Worm (Caenorhabditis elegans): Measurements from ENCODE around the gene fbxa-82.

DNA sequence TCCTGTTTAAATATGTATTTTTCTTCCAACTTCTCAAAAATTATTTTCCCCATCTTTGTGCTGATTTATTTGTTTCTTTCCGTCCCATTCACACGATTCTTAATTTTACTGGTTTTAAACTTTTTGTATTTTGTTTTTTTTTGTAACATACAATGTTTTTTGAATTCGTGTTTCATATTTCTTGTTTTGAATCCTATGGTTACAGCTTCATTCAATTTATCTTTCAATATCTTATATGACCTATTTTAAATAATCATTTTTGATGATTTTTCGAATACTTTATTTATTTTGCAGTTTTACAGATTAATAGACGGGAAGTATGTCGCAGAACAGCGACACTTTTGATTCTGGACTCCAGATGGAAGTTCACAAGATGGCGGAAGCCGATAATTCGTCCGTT, 47.5 kb downstream of the fbxa-82 start, which contains the start of gene hrde-2:
- TF ChIP-seq him-1 (tag; optimal IDR thresholded peaks at IDR 0.05) (no peak), dao-5 (tag; optimal IDR thresholded peaks at IDR 0.05) (no peak), W03F9.2 (tag; optimal IDR thresholded peaks at IDR 0.05) (no peak)

All from whole organism, L4/young adult.